Worm (Caenorhabditis elegans) whole organism, mixed stage, embryonic: Measurements from ENCODE around the gene T16A1.4.
"Not testable (repeated sequence)": the region's sequence is repeated elsewhere in the genome, so short reads cannot be mapped to it uniquely, and the experiment has no call there.

Experiments used
- blmp-1 ChIP-seq: fragments of 150-350 bp; optimal IDR thresholded peaks from 2 replicates; lab custom pipeline; 2014; ENCODE audit warnings: missing biosample characterization, missing genetic modification characterization
- ceh-43 ChIP-seq: fragments of 200-800 bp; sonication (Bioruptor generic); optimal IDR thresholded peaks from 2 replicates; lab custom pipeline; 2018; ENCODE audit warnings: mild to moderate bottlenecking, missing genetic modification characterization, moderate library complexity, missing compliant biosample characterization
- ces-1 ChIP-seq: fragments of 150-350 bp; optimal IDR thresholded peaks from 2 replicates; lab custom pipeline; 2014; ENCODE audit warnings: missing biosample characterization, missing genetic modification reagents, missing genetic modification characterization
- lsy-2 ChIP-seq: fragments of 150-350 bp; optimal IDR thresholded peaks from 2 replicates; lab custom pipeline; 2014; ENCODE audit warnings: missing biosample characterization, missing genetic modification characterization
- nhr-12 ChIP-seq: fragments of 150-350 bp; optimal IDR thresholded peaks from 2 replicates; lab custom pipeline; 2014; ENCODE audit warnings: missing biosample characterization, missing genetic modification characterization
- nhr-237 ChIP-seq: fragments of 150-350 bp; optimal IDR thresholded peaks from 2 replicates; lab custom pipeline; 2014; ENCODE audit warnings: missing biosample characterization, missing genetic modification characterization
- nhr-28 ChIP-seq: fragments of 150-350 bp; optimal IDR thresholded peaks from 2 replicates; lab custom pipeline; 2014; ENCODE audit warnings: missing biosample characterization, missing genetic modification characterization
- nhr-76 ChIP-seq: sonication (generic microtip); optimal IDR thresholded peaks from 2 replicates; lab custom pipeline; 2017; ENCODE audit warnings: missing biosample characterization, missing genetic modification characterization
- unc-120 ChIP-seq: sonication (generic microtip); optimal IDR thresholded peaks from 2 replicates; lab custom pipeline; 2017; ENCODE audit warnings: missing genetic modification characterization, missing compliant biosample characterization; ENCODE audit not compliant: poor library complexity, severe bottlenecking
- unc-39 ChIP-seq: fragments of 150-350 bp; optimal IDR thresholded peaks from 2 replicates; lab custom pipeline; 2014; ENCODE audit warnings: missing biosample characterization, missing genetic modification characterization
- unc-62 ChIP-seq: fragments of 150-350 bp; optimal IDR thresholded peaks from 2 replicates; lab custom pipeline; 2014; ENCODE audit warnings: missing biosample characterization, missing genetic modification reagents, missing genetic modification characterization
- ztf-11 ChIP-seq: fragments of 150-350 bp; optimal IDR thresholded peaks from 2 replicates; lab custom pipeline; 2014; ENCODE audit warnings: missing biosample characterization, missing genetic modification characterization

- TF ChIP-seq nhr-12 (tag; lab: Kevin White, UChicago); ces-1 (GFP tag; lab: Kevin White, UChicago); nhr-237 (tag; lab: Kevin White, UChicago); ztf-11 (tag; lab: Kevin White, UChicago); lsy-2; unc-39; unc-120; nhr-76 (tag; lab: Kevin White, UChicago); nhr-28 (tag; lab: Kevin White, UChicago); ceh-43 (GFP tag; lab: Kevin White, UChicago); unc-62 (GFP tag; lab: Kevin White, UChicago); blmp-1 (tag; lab: Kevin White, UChicago): not testable (repeated sequence)
Measured at ce11 chrII:2046556-2046955, 34.8 kb upstream of the T16A1.4 start, which contains the start of gene math-1.
